Worm (Caenorhabditis elegans) whole organism, mixed stage, embryonic: Measurements from ENCODE around the gene nhr-56.

Experiments
- M03D4.4 ChIP-seq: sonication (generic microtip); optimal IDR thresholded peaks from 2 replicates; lab custom pipeline; 2017; ENCODE audit warnings: mild to moderate bottlenecking, missing genetic modification characterization, missing compliant biosample characterization
- bed-3 ChIP-seq: fragments of 200-800 bp; sonication (Bioruptor generic); optimal IDR thresholded peaks from 3 replicates; lab custom pipeline; 2018; ENCODE audit warnings: mild to moderate bottlenecking, missing genetic modification characterization, moderate library complexity, missing compliant biosample characterization
- blmp-1 ChIP-seq: fragments of 150-350 bp; optimal IDR thresholded peaks from 2 replicates; lab custom pipeline; 2014; ENCODE audit warnings: missing biosample characterization, missing genetic modification characterization
- ceh-43 ChIP-seq: fragments of 200-800 bp; sonication (Bioruptor generic); optimal IDR thresholded peaks from 2 replicates; lab custom pipeline; 2018; ENCODE audit warnings: mild to moderate bottlenecking, missing genetic modification characterization, moderate library complexity, missing compliant biosample characterization
- ceh-83 ChIP-seq: fragments of 200-800 bp; sonication (Bioruptor generic); optimal IDR thresholded peaks from 2 replicates; lab custom pipeline; 2018; ENCODE audit warnings: mild to moderate bottlenecking, missing genetic modification characterization, missing compliant biosample characterization
- cnd-1 ChIP-seq: fragments of 200-800 bp; sonication (Bioruptor generic); optimal IDR thresholded peaks from 2 replicates; lab custom pipeline; 2018; ENCODE audit warnings: mild to moderate bottlenecking, missing genetic modification characterization, missing compliant biosample characterization
- drap-1 ChIP-seq: fragments of 200-800 bp; sonication (Bioruptor generic); optimal IDR thresholded peaks from 3 replicates; lab custom pipeline; 2018; ENCODE audit warnings: mild to moderate bottlenecking, missing genetic modification characterization, missing compliant biosample characterization
- elt-1 ChIP-seq: sonication (generic microtip); optimal IDR thresholded peaks from 2 replicates; lab custom pipeline; 2017; ENCODE audit warnings: missing genetic modification characterization, mild to moderate bottlenecking, missing compliant biosample characterization, antibody characterized with exemption, moderate library complexity, borderline replicate concordance; ENCODE audit not compliant: insufficient read depth
- elt-3 ChIP-seq: fragments of 150-350 bp; optimal IDR thresholded peaks from 2 replicates; lab custom pipeline; 2014; ENCODE audit warnings: missing biosample characterization, missing genetic modification characterization
- flh-1 ChIP-seq: fragments of 200-800 bp; sonication (Bioruptor generic); optimal IDR thresholded peaks from 2 replicates; lab custom pipeline; 2018; ENCODE audit warnings: mild to moderate bottlenecking, missing genetic modification characterization, moderate library complexity, missing compliant biosample characterization
- ham-2 ChIP-seq: fragments of 200-800 bp; sonication (Bioruptor generic); optimal IDR thresholded peaks from 2 replicates; lab custom pipeline; 2018; ENCODE audit warnings: mild to moderate bottlenecking, missing genetic modification characterization, missing compliant biosample characterization
- lin-13 ChIP-seq: fragments of 150-350 bp; optimal IDR thresholded peaks from 2 replicates; lab custom pipeline; 2014; ENCODE audit warnings: missing biosample characterization, missing genetic modification characterization
- lin-32 ChIP-seq: fragments of 200-800 bp; sonication (Bioruptor generic); optimal IDR thresholded peaks from 2 replicates; lab custom pipeline; 2018; ENCODE audit warnings: mild to moderate bottlenecking, missing genetic modification characterization, missing compliant biosample characterization
- lsy-2 ChIP-seq: fragments of 150-350 bp; optimal IDR thresholded peaks from 2 replicates; lab custom pipeline; 2014; ENCODE audit warnings: missing biosample characterization, missing genetic modification characterization
- mab-5 ChIP-seq: fragments of 150-350 bp; optimal IDR thresholded peaks from 2 replicates; lab custom pipeline; 2014; ENCODE audit warnings: missing biosample characterization, missing genetic modification characterization
- mep-1 ChIP-seq: fragments of 150-350 bp; optimal IDR thresholded peaks from 2 replicates; lab custom pipeline; 2017; ENCODE audit warnings: missing biosample characterization, missing genetic modification reagents, missing genetic modification characterization, inconsistent platforms
- mls-2 ChIP-seq: sonication (generic microtip); optimal IDR thresholded peaks from 2 replicates; lab custom pipeline; 2016; ENCODE audit warnings: mild to moderate bottlenecking, missing genetic modification characterization, moderate library complexity, missing compliant biosample characterization
- nhr-12 ChIP-seq: fragments of 150-350 bp; optimal IDR thresholded peaks from 2 replicates; lab custom pipeline; 2014; ENCODE audit warnings: missing biosample characterization, missing genetic modification characterization
- nhr-2 ChIP-seq: fragments of 150-350 bp; optimal IDR thresholded peaks from 2 replicates; lab custom pipeline; 2014; ENCODE audit warnings: missing biosample characterization, missing genetic modification characterization
- nhr-237 ChIP-seq: fragments of 150-350 bp; optimal IDR thresholded peaks from 2 replicates; lab custom pipeline; 2014; ENCODE audit warnings: missing biosample characterization, missing genetic modification characterization
- nhr-28 ChIP-seq: fragments of 150-350 bp; optimal IDR thresholded peaks from 2 replicates; lab custom pipeline; 2014; ENCODE audit warnings: missing biosample characterization, missing genetic modification characterization
- nhr-76 ChIP-seq: sonication (generic microtip); optimal IDR thresholded peaks from 2 replicates; lab custom pipeline; 2017; ENCODE audit warnings: missing biosample characterization, missing genetic modification characterization
- pha-4 ChIP-seq: fragments of 150-350 bp; optimal IDR thresholded peaks from 2 replicates; lab custom pipeline; 2018; ENCODE audit warnings: missing biosample characterization, missing genetic modification reagents, missing genetic modification characterization
- sem-2 ChIP-seq: fragments of 200-800 bp; sonication (Bioruptor generic); optimal IDR thresholded peaks from 2 replicates; lab custom pipeline; 2018; ENCODE audit warnings: mild to moderate bottlenecking, missing genetic modification characterization, missing compliant biosample characterization
- snpc-4 ChIP-seq: fragments of 150-350 bp; optimal IDR thresholded peaks from 2 replicates; lab custom pipeline; 2014; ENCODE audit warnings: missing biosample characterization, missing genetic modification characterization
- sptf-1 ChIP-seq: sonication (generic microtip); optimal IDR thresholded peaks from 2 replicates; lab custom pipeline; 2017; ENCODE audit warnings: mild to moderate bottlenecking, missing genetic modification characterization, moderate library complexity, missing compliant biosample characterization
- tbx-8 ChIP-seq: fragments of 200-800 bp; sonication (Bioruptor generic); optimal IDR thresholded peaks from 2 replicates; lab custom pipeline; 2018; ENCODE audit warnings: mild to moderate bottlenecking, missing genetic modification characterization, moderate library complexity, missing compliant biosample characterization
- unc-120 ChIP-seq: sonication (generic microtip); optimal IDR thresholded peaks from 2 replicates; lab custom pipeline; 2017; ENCODE audit warnings: missing genetic modification characterization, missing compliant biosample characterization; ENCODE audit not compliant: poor library complexity, severe bottlenecking
- zip-8 ChIP-seq: fragments of 150-350 bp; optimal IDR thresholded peaks from 2 replicates; lab custom pipeline; 2014; ENCODE audit warnings: missing biosample characterization, missing genetic modification characterization
- ztf-11 ChIP-seq: fragments of 150-350 bp; optimal IDR thresholded peaks from 2 replicates; lab custom pipeline; 2014; ENCODE audit warnings: missing biosample characterization, missing genetic modification characterization

nhr-56 gene

DNA sequence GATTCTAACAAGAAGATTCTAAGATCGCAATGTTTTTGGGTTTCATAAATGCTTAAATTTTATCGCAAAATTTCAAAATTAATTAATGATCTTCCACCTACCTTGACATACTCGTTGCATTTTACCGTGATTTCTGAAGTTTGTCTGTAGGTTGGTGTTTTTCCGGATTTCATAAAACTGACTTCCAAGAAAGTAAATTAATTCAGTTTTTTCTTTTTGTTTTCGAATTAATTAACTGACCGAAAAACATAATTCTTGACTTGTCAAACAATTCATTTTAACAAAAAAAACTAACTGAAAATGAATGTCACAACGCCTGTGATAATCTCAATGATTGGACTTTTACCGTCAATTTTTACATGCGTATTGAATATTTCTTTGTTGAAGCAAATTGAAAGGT is 37.1 kb upstream of the nhr-56 start, which contains the start of gene srbc-16:
Gene srbc-16 (plus strand): TSS at position 301 of the 400 bp plus-strand sequence.
- TF ChIP-seq mab-5 (tag; lab: Kevin White, UChicago) = no peak
- TF ChIP-seq, all 35 proteins: peak for 0

DNA sequence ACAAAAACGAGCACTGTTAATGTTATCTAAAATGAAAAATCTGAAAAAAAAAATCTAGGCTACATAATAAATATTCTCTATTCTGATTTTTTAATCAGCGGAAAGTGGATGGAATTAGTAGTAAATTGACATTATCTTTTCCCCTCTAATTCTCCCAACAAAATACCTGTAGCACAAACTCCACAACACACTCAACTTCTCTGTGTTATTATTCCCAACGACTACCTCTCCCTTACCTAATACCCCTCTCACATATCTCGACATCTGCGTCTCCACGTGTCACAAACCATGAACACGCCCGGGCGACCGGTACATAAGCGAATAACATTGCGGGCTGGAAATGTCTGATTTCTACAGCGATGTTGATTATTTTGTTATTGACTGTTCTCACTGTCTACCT is 35.6 kb upstream of the nhr-56 start, which contains the start of gene cyp-33C2:
Gene cyp-33C2 (plus strand): TSS at position 327 of the 400 bp plus-strand sequence.
- TF ChIP-seq sem-2 = no peak
- TF ChIP-seq nhr-28 (tag; lab: Kevin White, UChicago) = no peak
- no peak for TF ChIP-seq bed-3
- TF ChIP-seq blmp-1 (tag; lab: Kevin White, UChicago) = no peak
- TF ChIP-seq M03D4.4 (tag; lab: Kevin White, UChicago) = no peak
- TF ChIP-seq drap-1 (GFP tag; lab: Kevin White, UChicago) = no peak
- no peak for TF ChIP-seq lin-32 (GFP tag; lab: Kevin White, UChicago)
- no peak for TF ChIP-seq mls-2 (tag; lab: Kevin White, UChicago)

DNA sequence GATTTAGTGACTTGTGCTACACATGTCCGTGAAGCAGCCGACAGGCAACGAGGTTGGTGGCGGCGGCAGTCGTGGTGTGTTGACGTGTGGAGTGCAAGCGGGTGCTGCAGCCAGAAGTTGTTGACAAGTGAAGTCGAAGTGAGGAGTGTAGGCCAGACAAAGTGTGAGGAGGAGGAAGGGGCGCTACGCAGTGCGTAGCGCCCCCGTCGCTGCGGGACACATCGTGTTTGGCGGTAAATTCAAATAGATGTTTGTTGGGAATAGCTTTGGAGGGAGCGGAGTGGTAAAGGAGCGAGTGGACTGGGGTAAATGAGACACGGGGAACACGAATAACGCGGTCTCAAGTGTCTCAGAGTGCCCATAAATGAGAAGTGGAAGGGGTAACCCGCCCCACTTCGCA is 33.3 kb upstream of the nhr-56 start:
- TF ChIP-seq lin-13 (no peak), pha-4 (tag; lab: Kevin White, UChicago) (no peak), ceh-43 (GFP tag; lab: Kevin White, UChicago) (no peak), zip-8 (tag; lab: Kevin White, UChicago) (no peak), elt-3 (tag; lab: Kevin White, UChicago) (no peak), tbx-8 (GFP tag; lab: Kevin White, UChicago) (no peak), nhr-76 (no peak), mab-5 (tag; lab: Kevin White, UChicago) (no peak), mep-1 (tag; lab: Kevin White, UChicago) (no peak), drap-1 (GFP tag; lab: Kevin White, UChicago) (no peak)

DNA sequence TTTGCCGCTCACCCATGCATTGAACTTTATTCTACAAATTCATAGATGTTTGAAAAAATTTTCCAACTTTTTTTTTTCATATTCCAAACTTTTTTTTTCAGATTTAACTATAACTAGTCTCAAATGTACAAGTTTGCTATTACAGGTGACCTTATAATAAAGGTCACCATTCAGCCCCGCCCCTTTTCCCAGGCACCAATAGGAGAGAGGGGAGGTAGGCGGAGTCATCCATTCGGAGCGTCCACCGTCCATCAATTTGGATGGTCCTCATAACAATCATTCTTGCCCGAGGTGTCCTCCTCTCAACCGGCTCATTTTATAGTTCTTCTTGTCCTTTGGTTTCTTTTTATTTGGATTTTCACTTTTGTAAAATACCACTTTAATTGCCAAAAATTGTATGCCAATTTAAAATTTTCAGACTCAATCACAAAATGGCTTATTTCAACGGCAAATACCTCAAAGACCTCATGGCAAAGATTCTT is 30.9 kb upstream of the nhr-56 start, which contains the start of gene Y5H2B.3:
Gene Y5H2B.3 (plus strand): TSS at position 432 of the 482 bp plus-strand sequence.
- TF ChIP-seq flh-1 (GFP tag; lab: Kevin White, UChicago) (no peak), pha-4 (tag; lab: Kevin White, UChicago) (no peak), ham-2 (GFP tag; lab: Kevin White, UChicago) (no peak), cnd-1 (tag; lab: Kevin White, UChicago) (no peak)

DNA sequence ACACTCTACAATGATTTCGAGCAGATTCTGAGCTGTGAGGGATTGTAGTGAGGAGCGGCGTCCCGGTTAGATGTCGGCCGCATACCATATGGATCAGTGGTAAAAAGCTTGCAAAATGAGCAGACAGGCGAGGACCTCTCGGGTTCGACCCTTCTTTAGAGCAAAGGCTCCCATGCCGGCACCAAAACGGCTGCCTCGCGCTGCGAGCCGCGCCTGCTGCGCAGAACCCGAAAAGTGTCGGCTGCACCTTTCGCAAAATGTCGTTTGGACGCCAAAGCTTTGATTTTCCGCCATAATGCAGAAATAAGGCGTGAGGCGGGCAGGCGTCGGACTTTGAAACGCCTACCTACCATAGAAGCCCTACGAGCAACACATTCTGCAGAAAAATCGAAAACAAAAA is 28.4 kb upstream of the nhr-56 start:
- TF ChIP-seq bed-3 (no peak), mls-2 (tag; lab: Kevin White, UChicago) (no peak), unc-120 (tag; lab: Kevin White, UChicago) (no peak), nhr-237 (tag; lab: Kevin White, UChicago) (no peak), elt-1 (tag; lab: Kevin White, UChicago) (no peak), drap-1 (GFP tag; lab: Kevin White, UChicago) (no peak), nhr-12 (no peak), lsy-2 (no peak), ztf-11 (tag; lab: Kevin White, UChicago) (no peak), nhr-2 (tag; lab: Kevin White, UChicago) (no peak), flh-1 (GFP tag; lab: Kevin White, UChicago) (no peak)

DNA sequence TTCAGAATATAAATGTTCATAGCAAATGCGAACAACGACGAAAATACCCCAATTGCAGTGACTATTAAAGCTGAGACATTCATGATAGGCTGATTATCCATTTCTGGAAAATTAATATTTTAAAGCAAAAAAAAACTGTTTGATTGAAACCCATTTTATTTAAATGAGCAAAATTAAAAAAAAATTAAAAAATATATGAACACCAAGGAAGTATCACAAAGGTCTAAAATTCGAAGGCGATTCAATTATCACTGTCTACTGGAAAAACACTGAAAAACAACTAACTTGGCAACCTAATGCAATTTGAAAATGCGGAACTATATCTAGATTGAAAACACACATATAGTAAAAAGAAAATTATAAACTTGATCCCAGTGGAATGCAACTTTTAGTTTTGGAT is 27.7 kb upstream of the nhr-56 start, which contains the start of gene srbc-42:
Gene srbc-42 (minus strand): TSS at position 101 of the 400 bp plus-strand sequence.
- no peak for TF ChIP-seq bed-3
- no peak for TF ChIP-seq zip-8 (tag; lab: Kevin White, UChicago)
- TF ChIP-seq mls-2 (tag; lab: Kevin White, UChicago) = no peak
- TF ChIP-seq flh-1 (GFP tag; lab: Kevin White, UChicago) = no peak
- TF ChIP-seq ceh-83 (GFP tag; lab: Kevin White, UChicago) = no peak
- no peak for TF ChIP-seq sptf-1
- no peak for TF ChIP-seq nhr-12
- no peak for TF ChIP-seq tbx-8 (GFP tag; lab: Kevin White, UChicago)
- TF ChIP-seq snpc-4 (tag; lab: Kevin White, UChicago) = no peak
- TF ChIP-seq ceh-43 (GFP tag; lab: Kevin White, UChicago) = no peak
- TF ChIP-seq M03D4.4 (tag; lab: Kevin White, UChicago) = no peak
- TF ChIP-seq ham-2 (GFP tag; lab: Kevin White, UChicago) = no peak
- no peak for TF ChIP-seq nhr-76
- TF ChIP-seq lsy-2 = no peak
- no peak for TF ChIP-seq sem-2
- TF ChIP-seq cnd-1 (tag; lab: Kevin White, UChicago) = no peak
